Worm (Caenorhabditis elegans): Measurements from ENCODE around the gene nhr-161.

Gene nhr-161

DNA sequence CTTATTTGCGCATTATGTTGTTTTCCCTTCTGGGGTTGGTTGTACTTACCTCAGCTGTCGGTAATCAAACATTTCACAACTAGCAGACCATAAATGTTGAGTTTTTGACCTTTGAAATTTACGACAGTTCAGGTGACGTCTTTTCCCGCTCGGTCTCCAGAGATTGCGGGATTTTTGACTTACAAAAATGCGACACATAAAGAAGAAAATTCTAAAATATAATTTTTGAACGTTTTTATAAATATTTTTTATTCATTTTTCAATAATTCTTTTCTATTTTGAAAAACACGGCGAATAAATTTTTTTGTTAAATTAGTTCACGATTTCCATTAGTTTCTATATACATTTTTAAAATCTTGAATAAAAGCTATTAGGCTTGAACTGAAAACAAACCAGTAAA lies at the start of gene nhr-161:
TSS of gene nhr-161 (minus strand) at position 101 of the 400 bp plus-strand sequence.
- TF ChIP-seq unc-55 (GFP tag; optimal IDR thresholded peaks at IDR 0.05) (no peak), gmeb-1 (tag; optimal IDR thresholded peaks at IDR 0.05) (no peak), unc-62 (GFP tag; optimal IDR thresholded peaks at IDR 0.05) (no peak), lin-11 (tag; optimal IDR thresholded peaks at IDR 0.05) (no peak), nhr-21 (tag; optimal IDR thresholded peaks at IDR 0.05) (no peak), mdl-1 (tag; optimal IDR thresholded peaks at IDR 0.05) (no peak), mbf-1 (tag; optimal IDR thresholded peaks at IDR 0.05) (no peak), R02D3.7 (tag; optimal IDR thresholded peaks at IDR 0.05) (no peak), blmp-1 (tag; optimal IDR thresholded peaks at IDR 0.05; ENCODE audit: insufficient read depth) (no peak), nhr-23 (tag; optimal IDR thresholded peaks at IDR 0.05) (no peak), sma-9 (GFP tag; optimal IDR thresholded peaks at IDR 0.05) (no peak), sma-9 (tag; optimal IDR thresholded peaks at IDR 0.05) (no peak), ztf-1 (GFP tag; conservative IDR thresholded peaks at IDR 0.05) (no peak)

- TF ChIP-seq nhr-77 (tag; optimal IDR thresholded peaks at IDR 0.05) (no peak), gmeb-1 (tag; optimal IDR thresholded peaks at IDR 0.05) (no peak), zag-1 (tag; optimal IDR thresholded peaks at IDR 0.05) (no peak), ztf-11 (tag; optimal IDR thresholded peaks at IDR 0.05) (no peak), lin-11 (tag; optimal IDR thresholded peaks at IDR 0.05) (no peak)
These were observed 44.3 kb upstream of the nhr-161 start, which contains the start of gene F20A1.6 for ce11 chrV:7027055-7027454. TSS of gene F20A1.6 (minus strand) at chrV:7027155.

DNA sequence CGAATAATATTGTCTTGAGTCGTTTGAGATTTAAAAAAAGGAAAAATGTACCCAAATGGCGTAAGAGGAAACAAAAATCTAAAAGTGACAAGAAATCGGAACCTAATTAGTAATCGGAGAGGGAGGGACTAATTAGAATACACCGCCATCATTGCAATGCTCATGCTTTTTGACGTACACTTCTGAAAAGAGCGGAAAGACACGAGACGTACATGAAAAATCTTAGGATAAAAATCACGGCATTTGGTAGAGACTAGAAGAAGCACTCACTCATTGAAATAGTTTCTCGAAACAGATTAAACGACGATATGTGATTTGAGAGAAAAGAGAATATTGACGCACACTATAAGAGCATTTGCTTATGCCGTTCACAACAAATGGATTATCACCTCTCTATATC lies 40.3 kb upstream of the nhr-161 start:
- no peak for TF ChIP-seq ZK546.5 (tag; optimal IDR thresholded peaks at IDR 0.05)
- TF ChIP-seq sma-9 (GFP tag; optimal IDR thresholded peaks at IDR 0.05), result no peak
- TF ChIP-seq sma-9 (tag; optimal IDR thresholded peaks at IDR 0.05), result no peak
- no peak for TF ChIP-seq zag-1 (tag; optimal IDR thresholded peaks at IDR 0.05)
- TF ChIP-seq nhr-129 (tag; optimal IDR thresholded peaks at IDR 0.05), result no peak
- no peak for TF ChIP-seq unc-62 (GFP tag; optimal IDR thresholded peaks at IDR 0.05)
- TF ChIP-seq ztf-1 (GFP tag; conservative IDR thresholded peaks at IDR 0.05), result no peak
- TF ChIP-seq sem-4 (tag; optimal IDR thresholded peaks at IDR 0.05), result no peak
- no peak for TF ChIP-seq egl-27 (tag; optimal IDR thresholded peaks at IDR 0.05)
- no peak for TF ChIP-seq alr-1 (tag; optimal IDR thresholded peaks at IDR 0.05)
- no peak for TF ChIP-seq skn-1 (tag; optimal IDR thresholded peaks at IDR 0.05)
- TF ChIP-seq ztf-4 (tag; optimal IDR thresholded peaks at IDR 0.05), result no peak
- TF ChIP-seq ceh-82 (tag; optimal IDR thresholded peaks at IDR 0.05), result no peak
- TF ChIP-seq lin-13 (GFP tag; optimal IDR thresholded peaks at IDR 0.05), result no peak

DNA sequence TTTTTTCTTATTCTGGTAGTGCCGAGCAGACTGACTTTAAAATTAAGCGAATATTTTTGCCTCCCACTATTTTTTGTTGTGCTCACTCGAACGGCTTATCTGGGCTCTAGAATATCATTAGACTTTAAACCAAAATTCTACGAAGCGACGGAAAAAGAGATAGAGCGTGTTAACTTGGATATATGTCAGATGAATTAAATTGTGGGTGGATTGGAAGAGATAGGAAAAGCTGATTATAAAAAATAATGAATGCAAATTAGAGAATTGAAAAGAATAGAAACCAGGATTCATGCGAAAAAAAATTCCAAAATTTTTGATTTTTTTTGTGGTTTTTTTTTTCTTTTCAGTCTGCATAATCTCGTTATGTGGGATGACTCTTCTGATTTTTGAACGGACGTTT lies 39.1 kb upstream of the nhr-161 start, which contains the start of gene F20A1.4:
TSS of gene F20A1.4 (minus strand) at position 101 of the 400 bp plus-strand sequence.
- no peak for TF ChIP-seq nhr-25 (tag; optimal IDR thresholded peaks at IDR 0.05)
- TF ChIP-seq sma-9 (GFP tag; optimal IDR thresholded peaks at IDR 0.05), result no peak
- no peak for TF ChIP-seq sma-9 (tag; optimal IDR thresholded peaks at IDR 0.05)
- no peak for TF ChIP-seq nhr-77 (tag; optimal IDR thresholded peaks at IDR 0.05)
- no peak for TF ChIP-seq nhr-23 (tag; optimal IDR thresholded peaks at IDR 0.05)
- no peak for TF ChIP-seq sma-3 (GFP tag; optimal IDR thresholded peaks at IDR 0.05)
- no peak for TF ChIP-seq nhr-12 (tag; optimal IDR thresholded peaks at IDR 0.05)
- TF ChIP-seq nhr-11 (tag; optimal IDR thresholded peaks at IDR 0.05), result no peak
- no peak for TF ChIP-seq egl-27 (tag; optimal IDR thresholded peaks at IDR 0.05)
- no peak for TF ChIP-seq ztf-4 (tag; optimal IDR thresholded peaks at IDR 0.05)
- TF ChIP-seq ztf-11 (tag; optimal IDR thresholded peaks at IDR 0.05), result no peak
- TF ChIP-seq ama-1 (optimal IDR thresholded peaks at IDR 0.05), result no peak
- TF ChIP-seq unc-39 (tag; optimal IDR thresholded peaks at IDR 0.05), result no peak
- no peak for TF ChIP-seq unc-62 (GFP tag; optimal IDR thresholded peaks at IDR 0.05)
- no peak for TF ChIP-seq alr-1 (tag; optimal IDR thresholded peaks at IDR 0.05)
- no peak for TF ChIP-seq mbf-1 (tag; optimal IDR thresholded peaks at IDR 0.05)
- TF ChIP-seq crh-2 (tag; optimal IDR thresholded peaks at IDR 0.05), result no peak
- TF ChIP-seq lin-39 (tag; optimal IDR thresholded peaks at IDR 0.05), result no peak
- TF ChIP-seq snpc-4 (tag; optimal IDR thresholded peaks at IDR 0.05), result no peak
- TF ChIP-seq skn-1 (tag; optimal IDR thresholded peaks at IDR 0.05), result no peak

- TF ChIP-seq lin-13 (GFP tag; optimal IDR thresholded peaks at IDR 0.05), result no peak
- no peak for TF ChIP-seq gmeb-1 (tag; optimal IDR thresholded peaks at IDR 0.05)
- no peak for TF ChIP-seq C34F6.9 (tag; optimal IDR thresholded peaks at IDR 0.05)
- no peak for TF ChIP-seq nhr-25 (tag; optimal IDR thresholded peaks at IDR 0.05)
- TF ChIP-seq unc-55 (GFP tag; optimal IDR thresholded peaks at IDR 0.05), result no peak
- TF ChIP-seq snpc-4 (tag; optimal IDR thresholded peaks at IDR 0.05), result no peak
- TF ChIP-seq R02D3.7 (tag; optimal IDR thresholded peaks at IDR 0.05), result no peak
- no peak for TF ChIP-seq peb-1 (tag; optimal IDR thresholded peaks at IDR 0.05)
- TF ChIP-seq elt-3 (tag; optimal IDR thresholded peaks at IDR 0.05), result no peak
- TF ChIP-seq lsy-2 (tag; optimal IDR thresholded peaks at IDR 0.05), result no peak
- no peak for TF ChIP-seq ztf-4 (tag; optimal IDR thresholded peaks at IDR 0.05)
- TF ChIP-seq zag-1 (tag; optimal IDR thresholded peaks at IDR 0.05), result no peak
- no peak for TF ChIP-seq nhr-6 (tag; optimal IDR thresholded peaks at IDR 0.05)
- TF ChIP-seq mab-5 (tag; optimal IDR thresholded peaks at IDR 0.05), result no peak
- TF ChIP-seq unc-62 (GFP tag; optimal IDR thresholded peaks at IDR 0.05), result no peak
- TF ChIP-seq elt-1 (tag; optimal IDR thresholded peaks at IDR 0.05), result no peak
- TF ChIP-seq skn-1 (tag; optimal IDR thresholded peaks at IDR 0.05), result no peak
- no peak for TF ChIP-seq nhr-12 (tag; optimal IDR thresholded peaks at IDR 0.05)
These were observed 34.3 kb upstream of the nhr-161 start, which contains the start of gene srsx-32 for ce11 chrV:7017059-7017458. TSS of gene srsx-32 (plus strand) at chrV:7017359.

Measured in whole organism, L2 larva.